Worm (Caenorhabditis elegans) whole organism, L4 larva: Measurements from ENCODE around the gene T24C2.5.

ENCODE experiments used
- F26F4.8 ChIP-seq: fragments of 200-800 bp; sonication (Bioruptor generic); conservative IDR thresholded peaks from 2 replicates; pipeline ENCODE4 v1.3.6; 2022; ENCODE audit warnings: missing genetic modification characterization, missing compliant biosample characterization
- R02D3.7 ChIP-seq: fragments of 150-350 bp; sonication (generic microtip); optimal IDR thresholded peaks from 3 replicates; lab custom pipeline; 2014; ENCODE audit warnings: missing biosample characterization, missing genetic modification characterization
- Y5F2A.4 ChIP-seq: fragments of 200-800 bp; sonication (Bioruptor generic); optimal IDR thresholded peaks from 2 replicates; lab custom pipeline; 2018; ENCODE audit warnings: mild to moderate bottlenecking, missing genetic modification characterization, missing compliant biosample characterization
- Y75B8A.6 ChIP-seq: fragments of 200-800 bp; sonication (Bioruptor generic); IDR thresholded peaks from 2 replicates; pipeline ENCODE4 v1.3.6; 2022; ENCODE audit warnings: missing genetic modification reagents, missing genetic modification characterization, missing compliant biosample characterization
- ZK337.2 ChIP-seq: fragments of 200-800 bp; sonication (Bioruptor generic); IDR thresholded peaks from 2 replicates; pipeline ENCODE4 v1.3.6; 2022; ENCODE audit warnings: missing genetic modification reagents, missing genetic modification characterization, missing compliant biosample characterization
- aha-1 ChIP-seq: fragments of 150-350 bp; peaks from one replicate; lab custom pipeline; 2014; ENCODE audit warnings: missing biosample characterization, missing genetic modification characterization
- ama-1 ChIP-seq: fragments of 150-350 bp; optimal IDR thresholded peaks from 2 replicates; lab custom pipeline; 2014; ENCODE audit warnings: inconsistent platforms, mixed read lengths
- ceh-20 ChIP-seq: fragments of 200-800 bp; sonication (Bioruptor generic); IDR thresholded peaks from 2 replicates; pipeline ENCODE4 v1.3.6; 2022; ENCODE audit warnings: missing genetic modification reagents, missing genetic modification characterization, missing compliant biosample characterization
- ceh-28 ChIP-seq: fragments of 150-350 bp; optimal IDR thresholded peaks from 2 replicates; lab custom pipeline; 2014; ENCODE audit warnings: missing biosample characterization, missing genetic modification reagents, missing genetic modification characterization
- ceh-82 ChIP-seq: sonication (generic microtip); optimal IDR thresholded peaks from 2 replicates; lab custom pipeline; 2017; ENCODE audit warnings: missing biosample characterization, missing genetic modification characterization
- ces-1 ChIP-seq: fragments of 150-350 bp; sonication (generic microtip); optimal IDR thresholded peaks from 4 replicates; lab custom pipeline; 2014; ENCODE audit warnings: missing biosample characterization, missing genetic modification reagents, missing genetic modification characterization
- daf-16 ChIP-seq, 3 experiments: sonication (generic microtip); optimal IDR thresholded peaks; 2 replicates each; lab custom pipeline; 2016 to 2017; ENCODE audit warnings: missing genetic modification characterization in 3 of 3, missing genetic modification reagents in 3 of 3, mild to moderate bottlenecking in 2 of 3, missing compliant biosample characterization in 2 of 3, missing biosample characterization in 1 of 3, moderate library complexity in 1 of 3
- dmd-6 ChIP-seq: fragments of 200-800 bp; sonication (Bioruptor generic); IDR thresholded peaks from 2 replicates; pipeline ENCODE4 v1.3.6; 2022; ENCODE audit warnings: missing genetic modification reagents, missing genetic modification characterization, missing compliant biosample characterization
- dmd-8 ChIP-seq: fragments of 200-800 bp; sonication (Bioruptor generic); IDR thresholded peaks from 2 replicates; pipeline ENCODE4 v1.3.6; 2022; ENCODE audit warnings: missing genetic modification characterization, missing compliant biosample characterization
- dmd-9 ChIP-seq: fragments of 200-800 bp; sonication (Bioruptor generic); IDR thresholded peaks from 2 replicates; pipeline ENCODE4 v1.3.6; 2022; ENCODE audit warnings: missing genetic modification reagents, missing genetic modification characterization, missing compliant biosample characterization
- dpl-1 ChIP-seq: fragments of 150-350 bp; optimal IDR thresholded peaks from 2 replicates; lab custom pipeline; 2014; ENCODE audit warnings: missing biosample characterization, missing genetic modification reagents, missing genetic modification characterization
- duxl-1 ChIP-seq: sonication (generic microtip); optimal IDR thresholded peaks from 2 replicates; lab custom pipeline; 2016; ENCODE audit warnings: mild to moderate bottlenecking, missing genetic modification characterization, moderate library complexity, missing compliant biosample characterization; ENCODE audit not compliant: poor library complexity
- egl-27 ChIP-seq: sonication (generic microtip); optimal IDR thresholded peaks from 3 replicates; lab custom pipeline; 2017; ENCODE audit warnings: missing biosample characterization, missing genetic modification reagents, missing genetic modification characterization
- egl-43 ChIP-seq: fragments of 200-800 bp; sonication (Bioruptor generic); IDR thresholded peaks from 2 replicates; pipeline ENCODE4 v1.3.6; 2022; ENCODE audit warnings: missing genetic modification reagents, missing genetic modification characterization, missing compliant biosample characterization
- fkh-10 ChIP-seq: fragments of 150-350 bp; optimal IDR thresholded peaks from 2 replicates; lab custom pipeline; 2014; ENCODE audit warnings: missing biosample characterization, missing genetic modification reagents, missing genetic modification characterization
- fos-1 ChIP-seq: fragments of 150-350 bp; optimal IDR thresholded peaks from 2 replicates; lab custom pipeline; 2014; ENCODE audit warnings: missing biosample characterization, missing genetic modification characterization
- gei-8 ChIP-seq: fragments of 200-800 bp; sonication (Bioruptor generic); optimal IDR thresholded peaks from 2 replicates; lab custom pipeline; 2018; ENCODE audit warnings: mild to moderate bottlenecking, missing genetic modification characterization, missing compliant biosample characterization
- hlh-11 ChIP-seq: fragments of 200-800 bp; sonication (Bioruptor generic); optimal IDR thresholded peaks from 2 replicates; lab custom pipeline; 2018; ENCODE audit warnings: mild to moderate bottlenecking, missing genetic modification characterization, missing compliant biosample characterization
- hlh-30 ChIP-seq: sonication (generic microtip); optimal IDR thresholded peaks from 2 replicates; lab custom pipeline; 2017; ENCODE audit warnings: antibody characterized with exemption, mild to moderate bottlenecking, missing genetic modification characterization, missing compliant biosample characterization; ENCODE audit not compliant: insufficient read depth
- lin-1 ChIP-seq: fragments of 200-800 bp; sonication (Bioruptor generic); IDR thresholded peaks from 2 replicates; pipeline ENCODE4 v1.3.6; 2022; ENCODE audit warnings: missing genetic modification reagents, missing genetic modification characterization, missing compliant biosample characterization
- lin-13 ChIP-seq: fragments of 150-350 bp; optimal IDR thresholded peaks from 2 replicates; lab custom pipeline; 2014; ENCODE audit warnings: missing biosample characterization, missing genetic modification reagents, missing genetic modification characterization
- lin-15B ChIP-seq: fragments of 150-350 bp; sonication (generic microtip); optimal IDR thresholded peaks from 3 replicates; lab custom pipeline; 2014; ENCODE audit warnings: missing biosample characterization, missing genetic modification characterization
- lin-39 ChIP-seq: fragments of 150-350 bp; optimal IDR thresholded peaks from 2 replicates; lab custom pipeline; 2014; ENCODE audit warnings: missing biosample characterization, missing genetic modification reagents, missing genetic modification characterization
- lsy-2 ChIP-seq, 2 experiments: fragments of 150-350 bp in 1 of 2; sonication (generic microtip) in 1 of 2; optimal IDR thresholded peaks; 2 replicates each; lab custom pipeline; 2014 to 2017; ENCODE audit warnings: missing biosample characterization in 2 of 2, missing genetic modification characterization in 2 of 2
- madf-5 ChIP-seq, 2 experiments: fragments of 200-800 bp; sonication (Bioruptor generic); IDR thresholded peaks; 2 replicates each; pipeline ENCODE4 v1.3.6; 2022; ENCODE audit warnings: missing compliant biosample characterization in 2 of 2, missing genetic modification characterization in 2 of 2
- mdl-1 ChIP-seq, 2 experiments: fragments of 150-350 bp in 1 of 2; sonication (generic microtip) in 1 of 2; optimal IDR thresholded peaks; 2 replicates each; lab custom pipeline; 2014 to 2017; ENCODE audit warnings: missing biosample characterization in 2 of 2, missing genetic modification characterization in 2 of 2
- mep-1 ChIP-seq: fragments of 150-350 bp; sonication (generic microtip); optimal IDR thresholded peaks from 3 replicates; lab custom pipeline; 2014; ENCODE audit warnings: missing biosample characterization, missing genetic modification characterization
- mxl-3 ChIP-seq: fragments of 200-800 bp; sonication (Bioruptor generic); optimal IDR thresholded peaks from 2 replicates; lab custom pipeline; 2018; ENCODE audit warnings: mild to moderate bottlenecking, missing genetic modification characterization, missing compliant biosample characterization
- nhr-10 ChIP-seq: fragments of 150-350 bp; optimal IDR thresholded peaks from 2 replicates; lab custom pipeline; 2014; ENCODE audit warnings: missing biosample characterization, missing genetic modification characterization
- nhr-11 ChIP-seq: fragments of 150-350 bp; optimal IDR thresholded peaks from 2 replicates; lab custom pipeline; 2014; ENCODE audit warnings: missing biosample characterization, missing genetic modification characterization
- nhr-28 ChIP-seq: fragments of 150-350 bp; optimal IDR thresholded peaks from 2 replicates; lab custom pipeline; 2014; ENCODE audit warnings: missing biosample characterization, missing genetic modification characterization
- nhr-41 ChIP-seq: fragments of 200-800 bp; sonication (Bioruptor generic); IDR thresholded peaks from 2 replicates; pipeline ENCODE4 v1.3.6; 2022; ENCODE audit warnings: missing genetic modification reagents, missing genetic modification characterization, missing compliant biosample characterization
- nhr-76 ChIP-seq: fragments of 150-350 bp; optimal IDR thresholded peaks from 2 replicates; lab custom pipeline; 2014; ENCODE audit warnings: missing biosample characterization, missing genetic modification characterization
- nhr-77 ChIP-seq: fragments of 150-350 bp; optimal IDR thresholded peaks from 2 replicates; lab custom pipeline; 2014; ENCODE audit warnings: missing biosample characterization, missing genetic modification characterization
- pha-4 ChIP-seq, 2 experiments: fragments of 150-350 bp in 1 of 2; fragments of 200-800 bp in 1 of 2; sonication (Bioruptor generic) in 1 of 2; IDR thresholded peaks in 1 of 2; optimal IDR thresholded peaks in 1 of 2; 2 replicates each; pipeline versions ENCODE4 v1.3.6 to Lab custom; 2014 to 2022; ENCODE audit warnings: missing genetic modification characterization in 2 of 2, missing genetic modification reagents in 2 of 2, missing biosample characterization in 1 of 2, missing compliant biosample characterization in 1 of 2
- php-3 ChIP-seq: fragments of 200-800 bp; sonication (Bioruptor generic); IDR thresholded peaks from 2 replicates; pipeline ENCODE4 v1.3.6; 2022; ENCODE audit warnings: missing genetic modification reagents, missing genetic modification characterization, missing compliant biosample characterization
- pqm-1 ChIP-seq: sonication (generic microtip); optimal IDR thresholded peaks from 2 replicates; lab custom pipeline; 2017; ENCODE audit warnings: missing biosample characterization, missing genetic modification characterization
- saeg-2 ChIP-seq: fragments of 200-800 bp; sonication (Bioruptor generic); IDR thresholded peaks from 2 replicates; pipeline ENCODE4 v1.3.6; 2022; ENCODE audit warnings: missing genetic modification reagents, missing genetic modification characterization, missing compliant biosample characterization
- snpc-4 ChIP-seq: fragments of 150-350 bp; optimal IDR thresholded peaks from 2 replicates; lab custom pipeline; 2014; ENCODE audit warnings: missing biosample characterization, missing genetic modification characterization
- unc-130 ChIP-seq: sonication (generic microtip); optimal IDR thresholded peaks from 2 replicates; lab custom pipeline; 2016; ENCODE audit warnings: missing genetic modification reagents, missing genetic modification characterization, missing compliant biosample characterization
- unc-62 ChIP-seq, 3 experiments: fragments of 150-350 bp in 1 of 3; sonication (generic microtip); optimal IDR thresholded peaks in 2 of 3; peaks in 1 of 3; 1 replicate in 1 of 3; 2 replicates in 2 of 3; lab custom pipeline; 2014 to 2017; ENCODE audit warnings: missing biosample characterization in 3 of 3, missing genetic modification characterization in 3 of 3, missing genetic modification reagents in 3 of 3, missing genotype in 1 of 3
- ztf-11 ChIP-seq: fragments of 150-350 bp; optimal IDR thresholded peaks from 2 replicates; lab custom pipeline; 2014; ENCODE audit warnings: missing biosample characterization, missing genetic modification characterization

T24C2.5 gene

DNA sequence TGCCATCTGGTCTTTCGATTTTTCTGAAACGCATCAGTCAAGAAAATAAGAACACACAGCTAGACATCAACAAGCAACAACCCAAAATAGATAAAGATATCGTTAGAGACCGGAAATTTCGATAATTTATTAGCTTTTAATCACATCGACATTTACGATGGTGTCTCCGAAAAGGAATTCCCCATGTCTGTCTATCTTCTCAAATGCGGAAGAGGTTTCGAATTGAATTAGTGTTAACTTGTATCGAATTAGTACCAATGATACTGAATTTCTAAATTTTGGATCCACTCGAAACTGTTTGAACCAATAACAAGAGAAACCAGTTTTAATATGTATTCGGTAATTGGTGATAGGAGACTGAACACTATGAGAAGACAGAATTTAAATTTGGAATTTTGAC, 379 bp downstream of the T24C2.5 start:
- no peak for TF ChIP-seq madf-5 (GFP tag; IDR thresholded peaks at IDR 0.05; lab: Robert Waterston, UW)
- no peak for TF ChIP-seq saeg-2
- TF ChIP-seq lin-15B (tag; lab: Kevin White, UChicago): no peak
- no peak for TF ChIP-seq dmd-9 (GFP tag; lab: Robert Waterston, UW)
- no peak for TF ChIP-seq fos-1
- no peak for TF ChIP-seq nhr-41 (GFP tag; lab: Robert Waterston, UW)
- no peak for TF ChIP-seq duxl-1 (tag; lab: Kevin White, UChicago)
- no peak for TF ChIP-seq ces-1 (GFP tag; lab: Kevin White, UChicago)
- TF ChIP-seq daf-16 (GFP tag; optimal IDR thresholded peaks at IDR 0.05; lab: Kevin White, UChicago): no peak
- TF ChIP-seq daf-16 (tag; optimal IDR thresholded peaks at IDR 0.05; lab: Kevin White, UChicago): peak; percentile 63
- peak; percentile 81 for TF ChIP-seq aha-1 (tag; lab: Kevin White, UChicago)
- no peak for TF ChIP-seq R02D3.7
- TF ChIP-seq lin-1 (GFP tag; lab: Robert Waterston, UW): no peak
- TF ChIP-seq fkh-10: no peak
- no peak for TF ChIP-seq nhr-10 (tag; lab: Kevin White, UChicago)

DNA sequence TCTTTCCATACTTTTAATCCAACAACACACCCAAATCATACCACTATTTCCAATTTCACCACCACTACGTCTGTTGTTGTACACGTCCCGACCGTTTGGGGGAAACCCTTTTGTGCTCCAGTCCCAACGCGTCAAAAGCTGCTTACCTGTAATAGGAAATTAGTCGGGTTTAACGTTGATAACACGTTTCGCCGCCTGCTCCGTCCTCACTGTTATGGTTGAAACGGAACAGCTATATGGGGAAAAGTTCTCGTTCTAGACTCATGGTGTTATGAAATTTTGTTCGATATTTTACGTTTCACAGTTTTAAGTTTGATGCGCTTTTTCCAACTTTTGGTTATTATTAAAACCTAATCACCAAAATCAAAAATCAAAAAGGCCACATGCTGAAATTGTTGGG, 1.7 kb downstream of the T24C2.5 start:
- TF ChIP-seq mep-1 (tag; lab: Kevin White, UChicago): no peak
- TF ChIP-seq dmd-8 (GFP tag; lab: Robert Waterston, UW): no peak
- TF ChIP-seq dmd-6 (GFP tag; lab: Robert Waterston, UW): 0 out of 2 replicates have a peak, but pooled peaks have one; percentile 21
- TF ChIP-seq mxl-3 (GFP tag; lab: Kevin White, UChicago): no peak
- no peak for TF ChIP-seq Y75B8A.6
- TF ChIP-seq F26F4.8 (GFP tag; lab: Robert Waterston, UW): no peak
- peak; percentile 28 for TF ChIP-seq hlh-11 (tag; lab: Kevin White, UChicago)
- no peak for TF ChIP-seq ztf-11 (tag; lab: Kevin White, UChicago)
- TF ChIP-seq daf-16 (GFP tag; optimal IDR thresholded peaks at IDR 0.05; lab: Kevin White, UChicago): no peak
- TF ChIP-seq daf-16 (tag; optimal IDR thresholded peaks at IDR 0.05; lab: Kevin White, UChicago): peak; percentile 39
- peak in 1 of 2 experiments; percentile 40 for TF ChIP-seq unc-62 (GFP tag; optimal IDR thresholded peaks at IDR 0.05 in 1 of 2; lab: Kevin White, UChicago)
- no peak for TF ChIP-seq unc-62 (tag; optimal IDR thresholded peaks at IDR 0.05; lab: Kevin White, UChicago)
- no peak for TF ChIP-seq lin-13 (GFP tag; lab: Kevin White, UChicago)
- no peak for TF ChIP-seq snpc-4 (tag; lab: Kevin White, UChicago)
- no peak for TF ChIP-seq ceh-20 (GFP tag; lab: Robert Waterston, UW)
- TF ChIP-seq egl-27 (tag; lab: Kevin White, UChicago): no peak

- TF ChIP-seq nhr-76: no peak
- no peak for TF ChIP-seq unc-130 (GFP tag; lab: Kevin White, UChicago)
- TF ChIP-seq hlh-30: peak; percentile 39
- TF ChIP-seq nhr-77 (tag; lab: Kevin White, UChicago): peak; percentile 59
- peak in 1 of 2 experiments; percentile 44 for TF ChIP-seq mdl-1 (tag; optimal IDR thresholded peaks at IDR 0.05; lab: Kevin White, UChicago)
- no peak for TF ChIP-seq dmd-8 (GFP tag; lab: Robert Waterston, UW)
- TF ChIP-seq dpl-1: no peak
- no peak for TF ChIP-seq nhr-10 (tag; lab: Kevin White, UChicago)
- no peak for TF ChIP-seq Y5F2A.4
- TF ChIP-seq egl-43: no peak
- no peak for TF ChIP-seq ceh-28 (tag; lab: Kevin White, UChicago)
- TF ChIP-seq ama-1: no peak
- no peak for TF ChIP-seq ZK337.2 (GFP tag; lab: Robert Waterston, UW)
- TF ChIP-seq nhr-11 (tag; lab: Kevin White, UChicago): no peak
- no peak for TF ChIP-seq pha-4 (GFP tag; IDR thresholded peaks at IDR 0.05; lab: Robert Waterston, UW)
- no peak for TF ChIP-seq pha-4 (tag; optimal IDR thresholded peaks at IDR 0.05; lab: Kevin White, UChicago)
- TF ChIP-seq dmd-6 (GFP tag; lab: Robert Waterston, UW): peak; percentile 34
- no peak for TF ChIP-seq ceh-82 (tag; lab: Kevin White, UChicago)
- no peak for TF ChIP-seq lin-39 (tag; lab: Kevin White, UChicago)
- no peak for TF ChIP-seq snpc-4 (tag; lab: Kevin White, UChicago)
- peak; percentile 38 for TF ChIP-seq pqm-1 (tag; lab: Kevin White, UChicago)
- peak; percentile 41; the same call in 1 of the 2 replicates for TF ChIP-seq php-3
- no peak for TF ChIP-seq lsy-2 (tag; optimal IDR thresholded peaks at IDR 0.05; lab: Kevin White, UChicago)
- TF ChIP-seq aha-1 (tag; lab: Kevin White, UChicago): no peak
- TF ChIP-seq gei-8 (GFP tag; lab: Kevin White, UChicago): no peak
- TF ChIP-seq nhr-28 (tag; lab: Kevin White, UChicago): peak; percentile 82
- TF ChIP-seq daf-16 (GFP tag; optimal IDR thresholded peaks at IDR 0.05; lab: Kevin White, UChicago): no peak
- peak; percentile 85 for TF ChIP-seq daf-16 (tag; optimal IDR thresholded peaks at IDR 0.05; lab: Kevin White, UChicago)
Observed at ce11 chrX:14537625-14538024, 3.4 kb downstream of the T24C2.5 start.
